Fruit fly (Drosophila melanogaster): Measurements from ENCODE around the gene CG13481.

DNA sequence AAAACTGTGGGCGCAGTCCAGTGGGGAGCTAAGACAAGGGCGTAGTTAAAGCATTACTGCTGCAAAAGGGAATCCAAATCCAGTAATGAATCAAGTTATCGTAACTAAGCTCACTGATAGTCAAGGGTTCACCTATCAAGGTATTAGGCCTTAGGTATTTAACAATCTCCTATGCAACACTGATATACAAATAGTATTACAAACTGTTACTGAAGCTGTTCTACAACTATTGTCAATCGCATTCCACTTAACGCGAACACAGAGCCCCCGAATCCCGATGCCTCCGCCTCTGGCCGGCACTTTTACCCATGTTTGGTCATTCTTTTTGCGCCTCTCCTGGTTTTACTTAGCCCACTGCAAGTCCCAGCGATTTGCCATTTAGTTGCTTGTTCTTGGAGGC, 18.7 kb downstream of the CG13481 start:
- TF ChIP-seq insv (optimal IDR thresholded peaks at IDR 0.05) (no peak), h (optimal IDR thresholded peaks at IDR 0.05) (no peak)

Data from Kc167 (cell line).